Worm (Caenorhabditis elegans) whole organism, L4 larva: ENCODE results near the gene sur-7.
A peak's percentile ranks its signal among the peaks of the same experiment; 100 is the strongest.

ENCODE experiments used
- F10B5.3 ChIP-seq: sonication (generic microtip); optimal IDR thresholded peaks from 2 replicates; lab custom pipeline; 2016; ENCODE audit warnings: mild to moderate bottlenecking, missing genetic modification characterization, missing compliant biosample characterization
- R02D3.7 ChIP-seq: fragments of 150-350 bp; sonication (generic microtip); optimal IDR thresholded peaks from 3 replicates; lab custom pipeline; 2014; ENCODE audit warnings: missing biosample characterization, missing genetic modification characterization
- T20F7.1 ChIP-seq: fragments of 200-800 bp; sonication (Bioruptor generic); optimal IDR thresholded peaks from 2 replicates; lab custom pipeline; 2018; ENCODE audit warnings: mild to moderate bottlenecking, missing genetic modification characterization, missing compliant biosample characterization
- Y75B8A.6 ChIP-seq: fragments of 200-800 bp; sonication (Bioruptor generic); IDR thresholded peaks from 2 replicates; pipeline ENCODE4 v1.3.6; 2022; ENCODE audit warnings: missing genetic modification reagents, missing genetic modification characterization, missing compliant biosample characterization
- aha-1 ChIP-seq: fragments of 150-350 bp; peaks from one replicate; lab custom pipeline; 2014; ENCODE audit warnings: missing biosample characterization, missing genetic modification characterization
- arid-1 ChIP-seq: fragments of 200-800 bp; sonication (Bioruptor generic); conservative IDR thresholded peaks from 2 replicates; pipeline ENCODE4 v1.3.6; 2022; ENCODE audit warnings: missing genetic modification reagents, missing genetic modification characterization, missing compliant biosample characterization
- attf-4 ChIP-seq: sonication (generic microtip); optimal IDR thresholded peaks from 3 replicates; lab custom pipeline; 2017; ENCODE audit warnings: missing biosample characterization, missing genetic modification characterization
- ceh-20 ChIP-seq: fragments of 200-800 bp; sonication (Bioruptor generic); IDR thresholded peaks from 2 replicates; pipeline ENCODE4 v1.3.6; 2022; ENCODE audit warnings: missing genetic modification reagents, missing genetic modification characterization, missing compliant biosample characterization
- ceh-28 ChIP-seq: fragments of 150-350 bp; optimal IDR thresholded peaks from 2 replicates; lab custom pipeline; 2014; ENCODE audit warnings: missing biosample characterization, missing genetic modification reagents, missing genetic modification characterization
- ceh-32 ChIP-seq: sonication (generic microtip); optimal IDR thresholded peaks from 2 replicates; lab custom pipeline; 2016; ENCODE audit warnings: mild to moderate bottlenecking, missing genetic modification characterization, missing compliant biosample characterization; ENCODE audit not compliant: poor library complexity
- daf-16 ChIP-seq, 3 experiments: sonication (generic microtip); optimal IDR thresholded peaks; 2 replicates each; lab custom pipeline; 2016 to 2017; ENCODE audit warnings: missing genetic modification characterization in 3 of 3, missing genetic modification reagents in 3 of 3, mild to moderate bottlenecking in 2 of 3, missing compliant biosample characterization in 2 of 3, missing biosample characterization in 1 of 3, moderate library complexity in 1 of 3
- duxl-1 ChIP-seq: sonication (generic microtip); optimal IDR thresholded peaks from 2 replicates; lab custom pipeline; 2016; ENCODE audit warnings: mild to moderate bottlenecking, missing genetic modification characterization, moderate library complexity, missing compliant biosample characterization; ENCODE audit not compliant: poor library complexity
- egl-27 ChIP-seq: sonication (generic microtip); optimal IDR thresholded peaks from 3 replicates; lab custom pipeline; 2017; ENCODE audit warnings: missing biosample characterization, missing genetic modification reagents, missing genetic modification characterization
- fkh-10 ChIP-seq: fragments of 150-350 bp; optimal IDR thresholded peaks from 2 replicates; lab custom pipeline; 2014; ENCODE audit warnings: missing biosample characterization, missing genetic modification reagents, missing genetic modification characterization
- gei-8 ChIP-seq: fragments of 200-800 bp; sonication (Bioruptor generic); optimal IDR thresholded peaks from 2 replicates; lab custom pipeline; 2018; ENCODE audit warnings: mild to moderate bottlenecking, missing genetic modification characterization, missing compliant biosample characterization
- hif-1 ChIP-seq, 2 experiments: sonication (generic microtip); optimal IDR thresholded peaks; 2 replicates each; lab custom pipeline; 2016 to 2017; ENCODE audit warnings: missing compliant biosample characterization in 2 of 2, missing genetic modification characterization in 2 of 2, missing genetic modification reagents in 2 of 2, missing genotype in 2 of 2, mild to moderate bottlenecking in 1 of 2
- hlh-30 ChIP-seq: sonication (generic microtip); optimal IDR thresholded peaks from 2 replicates; lab custom pipeline; 2017; ENCODE audit warnings: antibody characterized with exemption, mild to moderate bottlenecking, missing genetic modification characterization, missing compliant biosample characterization; ENCODE audit not compliant: insufficient read depth
- jun-1 ChIP-seq: fragments of 150-350 bp; optimal IDR thresholded peaks from 2 replicates; lab custom pipeline; 2014; ENCODE audit warnings: missing biosample characterization, missing genetic modification reagents, missing genetic modification characterization
- lim-7 ChIP-seq: fragments of 200-800 bp; sonication (Bioruptor generic); IDR thresholded peaks from 2 replicates; pipeline ENCODE4 v1.3.6; 2022; ENCODE audit warnings: missing genetic modification characterization, missing compliant biosample characterization
- lin-13 ChIP-seq: fragments of 150-350 bp; optimal IDR thresholded peaks from 2 replicates; lab custom pipeline; 2014; ENCODE audit warnings: missing biosample characterization, missing genetic modification reagents, missing genetic modification characterization
- lin-39 ChIP-seq: fragments of 150-350 bp; optimal IDR thresholded peaks from 2 replicates; lab custom pipeline; 2014; ENCODE audit warnings: missing biosample characterization, missing genetic modification reagents, missing genetic modification characterization
- lir-3 ChIP-seq: sonication (generic microtip); optimal IDR thresholded peaks from 2 replicates; lab custom pipeline; 2016; ENCODE audit warnings: mild to moderate bottlenecking, missing genetic modification characterization, missing compliant biosample characterization
- madf-5 ChIP-seq, 2 experiments: fragments of 200-800 bp; sonication (Bioruptor generic); IDR thresholded peaks; 2 replicates each; pipeline ENCODE4 v1.3.6; 2022; ENCODE audit warnings: missing compliant biosample characterization in 2 of 2, missing genetic modification characterization in 2 of 2
- madf-9 ChIP-seq: fragments of 200-800 bp; sonication (Bioruptor generic); conservative IDR thresholded peaks from 2 replicates; pipeline ENCODE4 v1.3.6; 2022; ENCODE audit warnings: missing genetic modification reagents, missing genetic modification characterization, missing compliant biosample characterization
- mep-1 ChIP-seq: fragments of 150-350 bp; sonication (generic microtip); optimal IDR thresholded peaks from 3 replicates; lab custom pipeline; 2014; ENCODE audit warnings: missing biosample characterization, missing genetic modification characterization
- mes-2 ChIP-seq: sonication (generic microtip); optimal IDR thresholded peaks from 2 replicates; lab custom pipeline; 2016; ENCODE audit warnings: missing genotype, mild to moderate bottlenecking, missing genetic modification characterization, missing compliant biosample characterization; ENCODE audit not compliant: poor library complexity, severe bottlenecking
- mxl-2 ChIP-seq: fragments of 200-800 bp; sonication (Bioruptor generic); conservative IDR thresholded peaks from 2 replicates; pipeline ENCODE4 v1.3.6; 2022; ENCODE audit warnings: missing genetic modification reagents, missing genetic modification characterization, missing compliant biosample characterization
- nhr-111 ChIP-seq: fragments of 200-800 bp; sonication (Bioruptor generic); optimal IDR thresholded peaks from 2 replicates; lab custom pipeline; 2018; ENCODE audit warnings: mild to moderate bottlenecking, missing genetic modification characterization, missing compliant biosample characterization
- nhr-48 ChIP-seq: sonication (generic microtip); optimal IDR thresholded peaks from 2 replicates; lab custom pipeline; 2016; ENCODE audit warnings: mild to moderate bottlenecking, missing genetic modification characterization, missing compliant biosample characterization
- nhr-6 ChIP-seq: fragments of 150-350 bp; optimal IDR thresholded peaks from 2 replicates; lab custom pipeline; 2014; ENCODE audit warnings: missing biosample characterization, missing genetic modification characterization
- nhr-77 ChIP-seq: fragments of 150-350 bp; optimal IDR thresholded peaks from 2 replicates; lab custom pipeline; 2014; ENCODE audit warnings: missing biosample characterization, missing genetic modification characterization
- php-3 ChIP-seq: fragments of 200-800 bp; sonication (Bioruptor generic); IDR thresholded peaks from 2 replicates; pipeline ENCODE4 v1.3.6; 2022; ENCODE audit warnings: missing genetic modification reagents, missing genetic modification characterization, missing compliant biosample characterization
- pqm-1 ChIP-seq: sonication (generic microtip); optimal IDR thresholded peaks from 2 replicates; lab custom pipeline; 2017; ENCODE audit warnings: missing biosample characterization, missing genetic modification characterization
- saeg-2 ChIP-seq: fragments of 200-800 bp; sonication (Bioruptor generic); IDR thresholded peaks from 2 replicates; pipeline ENCODE4 v1.3.6; 2022; ENCODE audit warnings: missing genetic modification reagents, missing genetic modification characterization, missing compliant biosample characterization
- set-16 ChIP-seq: fragments of 200-800 bp; sonication (Bioruptor generic); IDR thresholded peaks from 2 replicates; pipeline ENCODE4 v1.3.6; 2022; ENCODE audit warnings: missing genetic modification reagents, missing genetic modification characterization, missing compliant biosample characterization
- spr-1 ChIP-seq: sonication (generic microtip); optimal IDR thresholded peaks from 2 replicates; lab custom pipeline; 2016; ENCODE audit warnings: mild to moderate bottlenecking, missing genetic modification characterization, missing compliant biosample characterization
- tra-1 ChIP-seq: fragments of 200-800 bp; sonication (Bioruptor generic); IDR thresholded peaks from 2 replicates; pipeline ENCODE4 v1.3.6; 2022; ENCODE audit warnings: missing genetic modification reagents, missing genetic modification characterization, missing compliant biosample characterization
- unc-62 ChIP-seq, 3 experiments: fragments of 150-350 bp in 1 of 3; sonication (generic microtip); optimal IDR thresholded peaks in 2 of 3; peaks in 1 of 3; 1 replicate in 1 of 3; 2 replicates in 2 of 3; lab custom pipeline; 2014 to 2017; ENCODE audit warnings: missing biosample characterization in 3 of 3, missing genetic modification characterization in 3 of 3, missing genetic modification reagents in 3 of 3, missing genotype in 1 of 3
- vab-7 ChIP-seq: fragments of 200-800 bp; sonication (Bioruptor generic); IDR thresholded peaks from 2 replicates; pipeline ENCODE4 v1.3.6; 2022; ENCODE audit warnings: missing genetic modification reagents, missing genetic modification characterization, missing compliant biosample characterization
- zag-1 ChIP-seq: fragments of 150-350 bp; optimal IDR thresholded peaks from 2 replicates; lab custom pipeline; 2014; ENCODE audit warnings: missing biosample characterization, missing genetic modification characterization
- zfp-2 ChIP-seq: sonication (generic microtip); optimal IDR thresholded peaks from 2 replicates; lab custom pipeline; 2016; ENCODE audit warnings: mild to moderate bottlenecking, missing genetic modification characterization, missing compliant biosample characterization
- zip-11 ChIP-seq: fragments of 200-800 bp; sonication (Bioruptor generic); IDR thresholded peaks from 2 replicates; pipeline ENCODE4 v1.3.6; 2022; ENCODE audit warnings: missing genetic modification characterization, missing compliant biosample characterization
- zip-2 ChIP-seq: fragments of 150-350 bp; optimal IDR thresholded peaks from 2 replicates; lab custom pipeline; 2014; ENCODE audit warnings: missing biosample characterization, missing genetic modification characterization

The sur-7 gene

DNA sequence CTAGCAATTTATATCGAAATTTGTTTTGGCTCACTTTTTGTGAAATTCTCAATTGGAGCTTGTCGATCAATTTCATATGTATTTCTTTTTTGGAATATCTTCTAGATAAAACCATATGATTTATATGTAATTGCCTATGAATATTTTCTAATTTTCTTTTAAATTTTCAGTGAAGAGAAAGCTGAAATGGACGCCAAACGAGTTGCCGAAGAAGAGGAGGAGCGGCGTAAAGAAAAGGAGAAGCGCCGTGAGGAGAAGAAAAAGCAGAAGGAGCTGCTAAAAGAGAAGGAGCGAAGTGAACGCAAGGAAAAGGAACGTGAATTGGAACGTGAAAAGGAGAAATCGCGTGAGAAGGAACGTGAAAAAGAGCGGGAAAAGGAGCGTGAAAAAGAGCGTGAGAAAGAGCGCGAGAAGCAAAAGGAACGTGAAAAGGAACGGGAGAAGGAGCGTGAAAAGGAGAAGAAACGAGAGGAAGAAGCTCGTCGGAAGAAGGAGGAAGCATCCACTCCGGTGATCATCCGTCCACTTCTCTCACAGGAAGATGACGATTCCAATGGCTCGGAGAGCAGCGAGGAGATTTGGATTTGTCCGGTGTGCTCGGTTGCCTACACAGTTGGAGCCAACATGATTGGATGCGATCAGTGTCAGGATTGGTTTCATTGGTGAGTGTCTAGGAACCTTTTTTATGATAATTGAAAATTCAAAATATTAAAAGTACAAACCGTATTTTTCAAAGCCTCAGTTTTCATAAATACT is 32.3 kb upstream of the sur-7 start:
- TF ChIP-seq set-16 (GFP tag; lab: Robert Waterston, UW) (peak; percentile 52), nhr-48 (tag; lab: Kevin White, UChicago) (no peak), unc-62 (GFP tag; optimal IDR thresholded peaks at IDR 0.05 in 1 of 2; lab: Kevin White, UChicago) (peak in 1 of 2 experiments; percentile 96), unc-62 (tag; optimal IDR thresholded peaks at IDR 0.05; lab: Kevin White, UChicago) (no peak), aha-1 (peak; percentile 9)

DNA sequence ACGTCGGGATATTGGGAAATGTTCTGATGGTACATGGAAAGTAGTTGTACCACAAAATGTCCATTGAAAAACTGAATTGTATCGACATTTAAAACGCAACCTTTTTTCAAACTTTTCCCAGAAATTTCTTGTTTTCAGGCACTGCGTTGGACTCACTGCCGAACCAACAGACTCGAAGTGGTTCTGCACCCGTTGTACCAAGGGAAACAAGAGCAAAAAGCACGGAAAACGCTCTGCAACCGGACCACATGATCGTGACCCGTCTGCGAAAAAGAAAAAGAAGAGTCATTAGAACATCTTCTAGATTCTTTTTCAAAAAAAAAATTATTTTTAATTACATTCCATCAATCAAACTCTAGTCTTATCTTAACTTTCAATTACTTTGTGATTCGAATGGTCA is 31.1 kb upstream of the sur-7 start:
- TF ChIP-seq fkh-10 = peak; percentile 36
- no peak for TF ChIP-seq madf-5 (GFP tag; IDR thresholded peaks at IDR 0.05; lab: Robert Waterston, UW)

DNA sequence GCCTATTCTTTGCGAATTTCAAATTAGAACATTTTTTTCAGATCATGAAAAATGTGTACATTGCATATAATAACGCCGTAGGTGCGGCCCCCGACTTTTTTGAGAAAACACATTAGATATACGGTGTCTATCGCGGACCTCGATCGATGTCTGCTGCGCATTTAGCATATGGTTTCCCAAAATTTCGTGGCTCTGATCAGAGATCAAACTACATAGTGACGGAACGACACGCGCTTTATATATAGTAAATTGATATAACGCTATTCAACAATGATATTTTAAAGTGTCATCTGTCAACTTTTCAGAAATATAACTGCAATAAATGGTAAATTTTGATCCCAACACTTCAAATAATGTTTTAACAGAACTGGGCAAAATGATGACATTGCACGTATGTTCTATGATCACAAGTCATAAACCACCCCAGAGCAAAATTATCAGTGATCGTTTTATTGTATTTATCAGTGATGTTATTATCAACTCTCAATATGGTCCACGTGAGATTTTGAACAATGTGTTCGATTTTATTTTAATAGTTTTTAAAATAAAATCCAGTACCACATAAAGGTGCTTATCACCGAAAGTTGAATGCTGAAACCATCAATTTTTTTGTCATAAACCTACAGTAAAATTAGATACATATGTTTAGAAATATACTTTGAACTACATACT is 30.0 kb upstream of the sur-7 start:
- no peak for TF ChIP-seq madf-9 (GFP tag; lab: Robert Waterston, UW)
- TF ChIP-seq attf-4 (tag; lab: Kevin White, UChicago) = no peak
- TF ChIP-seq ceh-20 (GFP tag; lab: Robert Waterston, UW) = no peak
- TF ChIP-seq lir-3 (tag; lab: Kevin White, UChicago) = no peak
- peak; percentile 23 for TF ChIP-seq T20F7.1 (GFP tag; lab: Kevin White, UChicago)
- peak; percentile 34 for TF ChIP-seq hlh-30 (tag; lab: Kevin White, UChicago)
- peak; percentile 45 for TF ChIP-seq nhr-77 (tag; lab: Kevin White, UChicago)
- TF ChIP-seq vab-7 = no peak
- TF ChIP-seq F10B5.3 (tag; lab: Kevin White, UChicago) = no peak
- TF ChIP-seq ceh-28 (tag; lab: Kevin White, UChicago) = no peak
- no peak for TF ChIP-seq zip-2 (tag; lab: Kevin White, UChicago)
- no peak for TF ChIP-seq duxl-1 (tag; lab: Kevin White, UChicago)
- TF ChIP-seq hif-1 (tag; optimal IDR thresholded peaks at IDR 0.05; lab: Kevin White, UChicago) = peak in 1 of 2 experiments; percentile 79
- TF ChIP-seq R02D3.7 (tag; lab: Kevin White, UChicago) = no peak
- peak; percentile 24 for TF ChIP-seq mep-1 (tag; lab: Kevin White, UChicago)
- TF ChIP-seq aha-1 = peak; percentile 73
- no peak for TF ChIP-seq lin-13 (GFP tag; lab: Kevin White, UChicago)
- TF ChIP-seq gei-8 = no peak
- peak; percentile 57 for TF ChIP-seq nhr-6 (tag; lab: Kevin White, UChicago)
- TF ChIP-seq php-3 (GFP tag; lab: Robert Waterston, UW) = peak; percentile 98
- TF ChIP-seq zfp-2 (tag; lab: Kevin White, UChicago) = no peak
- TF ChIP-seq tra-1 (GFP tag; lab: Robert Waterston, UW) = peak; percentile 77
- no peak for TF ChIP-seq mxl-2 (GFP tag; lab: Robert Waterston, UW)
- no peak for TF ChIP-seq lin-39 (tag; lab: Kevin White, UChicago)
- no peak for TF ChIP-seq zip-11 (GFP tag; lab: Robert Waterston, UW)
- no peak for TF ChIP-seq spr-1 (tag; lab: Kevin White, UChicago)
- TF ChIP-seq pqm-1 (tag; lab: Kevin White, UChicago) = peak; percentile 70
- no peak for TF ChIP-seq nhr-111 (GFP tag; lab: Kevin White, UChicago)
- no peak for TF ChIP-seq saeg-2 (GFP tag; lab: Robert Waterston, UW)
- TF ChIP-seq zag-1 = no peak
- TF ChIP-seq mes-2 (tag; lab: Kevin White, UChicago) = no peak
- no peak for TF ChIP-seq ceh-32 (tag; lab: Kevin White, UChicago)
- TF ChIP-seq arid-1 (GFP tag; lab: Robert Waterston, UW) = no peak
- TF ChIP-seq set-16 (GFP tag; lab: Robert Waterston, UW) = no peak
- TF ChIP-seq daf-16 (GFP tag; optimal IDR thresholded peaks at IDR 0.05; lab: Kevin White, UChicago) = peak in 1 of 2 experiments; percentile 22
- peak; percentile 90 for TF ChIP-seq daf-16 (tag; optimal IDR thresholded peaks at IDR 0.05; lab: Kevin White, UChicago)
- TF ChIP-seq Y75B8A.6 (GFP tag; lab: Robert Waterston, UW) = no peak
- TF ChIP-seq jun-1 = no peak
- no peak for TF ChIP-seq egl-27 (tag; lab: Kevin White, UChicago)
- peak; percentile 74 for TF ChIP-seq nhr-48 (tag; lab: Kevin White, UChicago)
- TF ChIP-seq lim-7 (GFP tag; lab: Robert Waterston, UW) = no peak
